Fruit fly (Drosophila melanogaster): Measurements from ENCODE around the gene CG8997.

dm6 chr2L:13873147-13873546 lies 28.0 kb upstream of the CG8997 start:
- TF ChIP-seq CG10631 (GFP tag; optimal IDR thresholded peaks at IDR 0.05) = no peak
- no peak for TF ChIP-seq Eip78C (GFP tag)
- no peak for TF ChIP-seq Eip75B (GFP tag; optimal IDR thresholded peaks at IDR 0.05)
- TF ChIP-seq CG11902 (GFP tag; optimal IDR thresholded peaks at IDR 0.05) = no peak
- no peak for TF ChIP-seq topi (GFP tag; optimal IDR thresholded peaks at IDR 0.05)
- TF ChIP-seq CG8119 (GFP tag; IDR thresholded peaks at IDR 0.05) = no peak
- no peak for TF ChIP-seq CG7368 (GFP tag; optimal IDR thresholded peaks at IDR 0.05)
- TF ChIP-seq dsx (GFP tag; optimal IDR thresholded peaks at IDR 0.05; ENCODE audit: poor library complexity, severe bottlenecking) = no peak
- TF ChIP-seq Hr39 (GFP tag; optimal IDR thresholded peaks at IDR 0.05) = no peak
- TF ChIP-seq Blimp-1 (GFP tag; optimal IDR thresholded peaks at IDR 0.05) = no peak
- no peak for TF ChIP-seq Ets21C (GFP tag; optimal IDR thresholded peaks at IDR 0.05)
- TF ChIP-seq lz (GFP tag; optimal IDR thresholded peaks at IDR 0.05) = no peak
- no peak for TF ChIP-seq OdsH (GFP tag; optimal IDR thresholded peaks at IDR 0.05)
- no peak for TF ChIP-seq Sox15 (GFP tag; optimal IDR thresholded peaks at IDR 0.05)

Measured in whole organism, prepupa.